Worm (Caenorhabditis elegans) whole organism, L3 larva: ENCODE measurements around the gene hsp-16.41.

Experiments
- R02D3.7 ChIP-seq: fragments of 150-350 bp; optimal IDR thresholded peaks from 2 replicates; lab custom pipeline; 2014; ENCODE audit warnings: missing biosample characterization, missing genetic modification characterization
- ZK546.5 ChIP-seq: sonication (generic microtip); optimal IDR thresholded peaks from 2 replicates; lab custom pipeline; 2017; ENCODE audit warnings: missing biosample characterization, missing genetic modification characterization
- aly-2 ChIP-seq: fragments of 150-350 bp; optimal IDR thresholded peaks from 2 replicates; lab custom pipeline; 2014; ENCODE audit warnings: missing biosample characterization, missing genetic modification characterization
- ama-1 ChIP-seq: fragments of 150-350 bp; optimal IDR thresholded peaks from 2 replicates; lab custom pipeline; 2018
- ceh-9 ChIP-seq: sonication (generic microtip); optimal IDR thresholded peaks from 2 replicates; lab custom pipeline; 2018; ENCODE audit warnings: missing biosample characterization, missing genetic modification characterization
- daf-12 ChIP-seq: fragments of 150-350 bp; optimal IDR thresholded peaks from 2 replicates; lab custom pipeline; 2014; ENCODE audit warnings: missing biosample characterization, missing genetic modification reagents, missing genetic modification characterization
- egl-27 ChIP-seq: sonication (generic microtip); optimal IDR thresholded peaks from 4 replicates; lab custom pipeline; 2017; ENCODE audit warnings: missing biosample characterization, missing genetic modification reagents, missing genetic modification characterization
- egl-5 ChIP-seq: fragments of 150-350 bp; optimal IDR thresholded peaks from 2 replicates; lab custom pipeline; 2017; ENCODE audit warnings: missing biosample characterization, missing genetic modification reagents, missing genetic modification characterization, inconsistent platforms
- elt-1 ChIP-seq: fragments of 150-350 bp; optimal IDR thresholded peaks from 2 replicates; lab custom pipeline; 2014; ENCODE audit warnings: missing biosample characterization, missing genetic modification characterization
- elt-2 ChIP-seq: sonication (generic microtip); optimal IDR thresholded peaks from 2 replicates; lab custom pipeline; 2016; ENCODE audit warnings: missing genetic modification reagents, mild to moderate bottlenecking, missing genetic modification characterization, missing compliant biosample characterization
- elt-3 ChIP-seq, 3 experiments: fragments of 150-350 bp in 1 of 3; sonication (generic microtip) in 2 of 3; optimal IDR thresholded peaks; 2 replicates in 2 of 3; 4 replicates in 1 of 3; lab custom pipeline; 2014 to 2017; ENCODE audit warnings: missing biosample characterization in 3 of 3, missing genetic modification characterization in 3 of 3
- fkh-2 ChIP-seq: fragments of 150-350 bp; optimal IDR thresholded peaks from 2 replicates; lab custom pipeline; 2014; ENCODE audit warnings: missing biosample characterization, missing genetic modification reagents, missing genetic modification characterization
- fos-1 ChIP-seq: fragments of 150-350 bp; optimal IDR thresholded peaks from 2 replicates; lab custom pipeline; 2014; ENCODE audit warnings: missing biosample characterization, missing genetic modification characterization
- hmg-11 ChIP-seq: sonication (generic microtip); optimal IDR thresholded peaks from 2 replicates; lab custom pipeline; 2016; ENCODE audit warnings: missing genetic modification characterization, missing compliant biosample characterization
- jun-1 ChIP-seq: fragments of 150-350 bp; optimal IDR thresholded peaks from 2 replicates; lab custom pipeline; 2014; ENCODE audit warnings: missing biosample characterization, missing genetic modification reagents, missing genetic modification characterization
- lin-15B ChIP-seq: fragments of 150-350 bp; optimal IDR thresholded peaks from 2 replicates; lab custom pipeline; 2014; ENCODE audit warnings: missing biosample characterization, missing genetic modification characterization
- lin-39 ChIP-seq: fragments of 150-350 bp; optimal IDR thresholded peaks from 2 replicates; lab custom pipeline; 2018; ENCODE audit warnings: missing biosample characterization, missing genetic modification reagents, missing genetic modification characterization
- lsy-12 ChIP-seq: sonication (generic microtip); optimal IDR thresholded peaks from 2 replicates; lab custom pipeline; 2016; ENCODE audit warnings: mild to moderate bottlenecking, missing genetic modification characterization, missing compliant biosample characterization
- mdl-1 ChIP-seq: fragments of 150-350 bp; optimal IDR thresholded peaks from 2 replicates; lab custom pipeline; 2014; ENCODE audit warnings: missing biosample characterization, missing genetic modification characterization
- nfya-1 ChIP-seq: sonication (generic microtip); optimal IDR thresholded peaks from 2 replicates; lab custom pipeline; 2017; ENCODE audit warnings: missing genetic modification characterization, mild to moderate bottlenecking, missing compliant biosample characterization, antibody characterized with exemption, moderate library complexity; ENCODE audit not compliant: insufficient read depth
- nhr-11 ChIP-seq: fragments of 150-350 bp; optimal IDR thresholded peaks from 2 replicates; lab custom pipeline; 2014; ENCODE audit warnings: missing biosample characterization, missing genetic modification characterization
- nhr-12 ChIP-seq: fragments of 150-350 bp; optimal IDR thresholded peaks from 2 replicates; lab custom pipeline; 2014; ENCODE audit warnings: missing biosample characterization, missing genetic modification characterization
- nhr-23 ChIP-seq: fragments of 150-350 bp; optimal IDR thresholded peaks from 2 replicates; lab custom pipeline; 2014; ENCODE audit warnings: missing biosample characterization, missing genetic modification reagents, missing genetic modification characterization
- nhr-237 ChIP-seq: fragments of 150-350 bp; optimal IDR thresholded peaks from 2 replicates; lab custom pipeline; 2014; ENCODE audit warnings: missing biosample characterization, missing genetic modification characterization
- nhr-25 ChIP-seq: sonication (generic microtip); optimal IDR thresholded peaks from 2 replicates; lab custom pipeline; 2017; ENCODE audit warnings: missing biosample characterization, missing genetic modification characterization
- nhr-43 ChIP-seq: sonication (generic microtip); optimal IDR thresholded peaks from 2 replicates; lab custom pipeline; 2016; ENCODE audit warnings: mild to moderate bottlenecking, missing genetic modification characterization, missing compliant biosample characterization; ENCODE audit not compliant: poor library complexity, severe bottlenecking
- nhr-67 ChIP-seq: fragments of 150-350 bp; optimal IDR thresholded peaks from 2 replicates; lab custom pipeline; 2014; ENCODE audit warnings: missing biosample characterization, missing genetic modification characterization
- nhr-76 ChIP-seq: fragments of 150-350 bp; sonication (generic microtip); optimal IDR thresholded peaks from 5 replicates; lab custom pipeline; 2014; ENCODE audit warnings: missing biosample characterization, missing genetic modification characterization
- nhr-77 ChIP-seq: fragments of 150-350 bp; optimal IDR thresholded peaks from 2 replicates; lab custom pipeline; 2014; ENCODE audit warnings: missing biosample characterization, missing genetic modification characterization
- pha-4 ChIP-seq: fragments of 150-350 bp; optimal IDR thresholded peaks from 2 replicates; lab custom pipeline; 2014; ENCODE audit warnings: missing biosample characterization, missing genetic modification reagents, missing genetic modification characterization
- pqm-1 ChIP-seq: fragments of 150-350 bp; optimal IDR thresholded peaks from 2 replicates; lab custom pipeline; 2017; ENCODE audit warnings: missing biosample characterization, missing genetic modification characterization, inconsistent platforms
- sea-2 ChIP-seq: fragments of 150-350 bp; sonication (generic microtip); optimal IDR thresholded peaks from 4 replicates; lab custom pipeline; 2014; ENCODE audit warnings: missing biosample characterization, missing genetic modification reagents, missing genetic modification characterization
- skn-1 ChIP-seq: fragments of 150-350 bp; optimal IDR thresholded peaks from 2 replicates; lab custom pipeline; 2014; ENCODE audit warnings: missing biosample characterization, missing genetic modification characterization
- snpc-4 ChIP-seq: fragments of 150-350 bp; optimal IDR thresholded peaks from 2 replicates; lab custom pipeline; 2014; ENCODE audit warnings: missing biosample characterization, missing genetic modification characterization
- tbx-2 ChIP-seq: sonication (generic microtip); optimal IDR thresholded peaks from 2 replicates; lab custom pipeline; 2016; ENCODE audit warnings: mild to moderate bottlenecking, missing genetic modification characterization, missing compliant biosample characterization
- unc-39 ChIP-seq: sonication (generic microtip); optimal IDR thresholded peaks from 4 replicates; lab custom pipeline; 2017; ENCODE audit warnings: missing biosample characterization, missing genetic modification characterization
- unc-62 ChIP-seq: fragments of 150-350 bp; sonication (generic microtip); optimal IDR thresholded peaks from 4 replicates; lab custom pipeline; 2014; ENCODE audit warnings: missing biosample characterization, missing genetic modification reagents, missing genetic modification characterization
- zag-1 ChIP-seq: fragments of 150-350 bp; optimal IDR thresholded peaks from 2 replicates; lab custom pipeline; 2014; ENCODE audit warnings: missing biosample characterization, missing genetic modification characterization
- ztf-11 ChIP-seq: fragments of 150-350 bp; optimal IDR thresholded peaks from 2 replicates; lab custom pipeline; 2014; ENCODE audit warnings: missing biosample characterization, missing genetic modification characterization
- ztf-4 ChIP-seq: fragments of 150-350 bp; optimal IDR thresholded peaks from 2 replicates; lab custom pipeline; 2014; ENCODE audit warnings: missing biosample characterization, missing genetic modification characterization

Gene hsp-16.41

DNA sequence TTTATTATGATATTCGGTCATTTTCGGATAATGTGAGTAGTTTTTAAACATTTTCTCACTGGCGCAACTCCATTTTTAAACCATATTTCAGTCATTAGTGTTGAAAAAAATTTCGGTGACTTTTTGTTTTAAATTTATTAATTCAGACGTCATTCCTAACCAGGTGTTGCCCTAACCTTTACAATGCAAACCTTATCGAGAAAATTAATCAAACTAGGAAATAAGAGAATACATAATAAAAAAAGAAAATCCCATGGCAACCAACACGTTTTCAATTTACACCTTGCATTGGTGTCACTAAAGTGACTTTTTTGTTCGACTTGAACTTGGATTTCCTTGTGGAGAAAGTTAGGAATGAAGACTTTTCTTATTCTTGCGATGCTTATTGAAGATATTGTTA, 16.8 kb upstream of the hsp-16.41 start, which contains the start of gene F36H9.2:
Gene F36H9.2, plus strand, starts transcription at position 301 of the 400 bp plus-strand sequence.
- TF ChIP-seq elt-3 (tag; optimal IDR thresholded peaks at IDR 0.05; lab: Kevin White, UChicago) (no peak), jun-1 (tag; lab: Kevin White, UChicago) (no peak), egl-5 (no peak), egl-27 (tag; lab: Kevin White, UChicago) (no peak), zag-1 (no peak), aly-2 (tag; lab: Kevin White, UChicago) (no peak), pqm-1 (tag; lab: Kevin White, UChicago) (no peak), nhr-67 (no peak), ztf-11 (tag; lab: Kevin White, UChicago) (no peak), nhr-25 (tag; lab: Kevin White, UChicago) (no peak)

DNA sequence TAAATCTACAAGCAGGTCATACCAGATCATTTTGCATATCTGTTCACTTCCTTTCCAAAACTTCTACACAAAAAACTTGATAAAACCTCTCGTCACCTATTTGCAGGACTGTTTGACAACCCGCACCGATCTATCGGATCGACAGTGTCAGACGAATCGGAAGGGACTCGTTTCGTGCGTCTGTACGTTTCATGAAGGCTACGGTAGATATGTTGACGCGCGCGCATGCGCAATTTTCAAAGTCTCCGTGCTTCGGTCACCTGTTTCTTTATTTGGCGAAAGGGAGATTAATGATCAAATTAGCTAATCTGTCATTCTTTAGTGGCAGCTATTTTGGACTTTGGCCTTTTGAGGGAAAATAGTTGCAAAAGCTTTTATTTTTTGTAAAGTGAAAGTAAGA, 15.5 kb upstream of the hsp-16.41 start:
- TF ChIP-seq egl-5 (no peak), lin-39 (tag; lab: Kevin White, UChicago) (no peak), daf-12 (no peak), nhr-12 (no peak), mdl-1 (tag; lab: Kevin White, UChicago) (no peak), elt-2 (tag; lab: Kevin White, UChicago) (no peak), unc-62 (GFP tag; lab: Kevin White, UChicago) (no peak), egl-27 (tag; lab: Kevin White, UChicago) (no peak), lin-15B (tag; lab: Kevin White, UChicago) (no peak), nhr-43 (tag; lab: Kevin White, UChicago) (peak; percentile 92), elt-3 (tag; optimal IDR thresholded peaks at IDR 0.05; lab: Kevin White, UChicago) (peak in 1 of 3 experiments; percentile 16), snpc-4 (tag; lab: Kevin White, UChicago) (no peak), nfya-1 (tag; lab: Kevin White, UChicago) (peak; percentile 24), nhr-25 (tag; lab: Kevin White, UChicago) (peak; percentile 93), nhr-77 (tag; lab: Kevin White, UChicago) (no peak), ZK546.5 (tag; lab: Kevin White, UChicago) (no peak), fkh-2 (no peak), ceh-9 (tag; lab: Kevin White, UChicago) (no peak), nhr-23 (tag; lab: Kevin White, UChicago) (peak; percentile 28), lsy-12 (tag; lab: Kevin White, UChicago) (no peak), nhr-67 (no peak), tbx-2 (tag; lab: Kevin White, UChicago) (peak; percentile 8), sea-2 (GFP tag; lab: Kevin White, UChicago) (no peak), jun-1 (tag; lab: Kevin White, UChicago) (no peak), hmg-11 (tag; lab: Kevin White, UChicago) (no peak), elt-1 (peak; percentile 11), pha-4 (no peak), nhr-11 (tag; lab: Kevin White, UChicago) (no peak), R02D3.7 (tag; lab: Kevin White, UChicago) (no peak), fos-1 (no peak), ztf-4 (tag; lab: Kevin White, UChicago) (no peak), nhr-76 (no peak), aly-2 (tag; lab: Kevin White, UChicago) (no peak), skn-1 (tag; lab: Kevin White, UChicago) (no peak), nhr-237 (tag; lab: Kevin White, UChicago) (no peak), unc-39 (tag; lab: Kevin White, UChicago) (no peak), pqm-1 (tag; lab: Kevin White, UChicago) (no peak)

DNA sequence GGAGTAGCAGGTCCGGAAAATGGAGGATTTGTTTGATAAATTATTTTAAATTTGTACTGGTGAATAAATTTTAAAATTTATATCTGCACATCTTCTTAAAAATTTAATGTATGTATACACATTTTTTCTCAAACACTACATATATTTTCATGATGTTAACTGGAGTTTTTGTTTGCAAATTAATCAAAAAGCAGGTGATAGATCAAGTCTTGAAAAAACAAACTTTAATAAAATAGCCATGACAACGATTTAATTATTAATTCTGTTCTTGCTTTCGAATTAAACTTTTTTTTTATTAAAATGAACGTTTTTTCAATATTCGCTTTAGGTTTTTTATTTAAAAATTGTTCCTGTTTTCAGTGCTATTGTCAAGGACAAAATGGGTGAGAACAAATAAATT, 10.8 kb upstream of the hsp-16.41 start, which contains the start of gene F36H9.1:
Gene F36H9.1, plus strand, starts transcription at position 301 of the 400 bp plus-strand sequence.
- no peak for TF ChIP-seq egl-27 (tag; lab: Kevin White, UChicago)
- TF ChIP-seq fkh-2: no peak
- no peak for TF ChIP-seq zag-1
- TF ChIP-seq nfya-1 (tag; lab: Kevin White, UChicago): no peak
- TF ChIP-seq ztf-4 (tag; lab: Kevin White, UChicago): no peak
- no peak for TF ChIP-seq ama-1 (lab: Kevin White, UChicago)
- TF ChIP-seq R02D3.7 (tag; lab: Kevin White, UChicago): no peak
- no peak for TF ChIP-seq daf-12
- no peak for TF ChIP-seq nhr-11 (tag; lab: Kevin White, UChicago)
- TF ChIP-seq tbx-2 (tag; lab: Kevin White, UChicago): no peak
- no peak for TF ChIP-seq elt-3 (tag; optimal IDR thresholded peaks at IDR 0.05; lab: Kevin White, UChicago)
